Worm (Caenorhabditis elegans) whole organism, L4 larva: ENCODE results near the gene F31F6.2.

Experiments used
- D1046.2 ChIP-seq: fragments of 200-800 bp; sonication (Bioruptor generic); IDR thresholded peaks from 2 replicates; pipeline ENCODE4 v1.3.6; 2022; ENCODE audit warnings: missing genetic modification characterization, missing compliant biosample characterization
- F10B5.3 ChIP-seq: sonication (generic microtip); optimal IDR thresholded peaks from 2 replicates; lab custom pipeline; 2016; ENCODE audit warnings: mild to moderate bottlenecking, missing genetic modification characterization, missing compliant biosample characterization
- F37D6.2 ChIP-seq: sonication (generic microtip); optimal IDR thresholded peaks from 2 replicates; lab custom pipeline; 2016; ENCODE audit warnings: mild to moderate bottlenecking, missing genetic modification characterization, missing compliant biosample characterization
- F44E2.7 ChIP-seq: fragments of 200-800 bp; sonication (Bioruptor generic); IDR thresholded peaks from 2 replicates; pipeline ENCODE4 v2.1.2; 2022; ENCODE audit warnings: missing genetic modification characterization, missing compliant biosample characterization
- T20F7.1 ChIP-seq: fragments of 200-800 bp; sonication (Bioruptor generic); optimal IDR thresholded peaks from 2 replicates; lab custom pipeline; 2018; ENCODE audit warnings: mild to moderate bottlenecking, missing genetic modification characterization, missing compliant biosample characterization
- Y105C5A.15 ChIP-seq: fragments of 200-800 bp; sonication (Bioruptor generic); IDR thresholded peaks from 2 replicates; pipeline ENCODE4 v1.3.6; 2022; ENCODE audit warnings: missing genetic modification characterization, missing compliant biosample characterization
- aha-1 ChIP-seq: fragments of 150-350 bp; peaks from one replicate; lab custom pipeline; 2014; ENCODE audit warnings: missing biosample characterization, missing genetic modification characterization
- ama-1 ChIP-seq: fragments of 150-350 bp; optimal IDR thresholded peaks from 2 replicates; lab custom pipeline; 2014; ENCODE audit warnings: inconsistent platforms, mixed read lengths
- arid-1 ChIP-seq: fragments of 200-800 bp; sonication (Bioruptor generic); conservative IDR thresholded peaks from 2 replicates; pipeline ENCODE4 v1.3.6; 2022; ENCODE audit warnings: missing genetic modification reagents, missing genetic modification characterization, missing compliant biosample characterization
- ceh-62 ChIP-seq: sonication (generic microtip); optimal IDR thresholded peaks from 2 replicates; lab custom pipeline; 2017; ENCODE audit warnings: missing biosample characterization, missing genetic modification characterization
- ceh-82 ChIP-seq: sonication (generic microtip); optimal IDR thresholded peaks from 2 replicates; lab custom pipeline; 2017; ENCODE audit warnings: missing biosample characterization, missing genetic modification characterization
- ctbp-1 ChIP-seq: fragments of 200-800 bp; sonication (Bioruptor generic); IDR thresholded peaks from 2 replicates; pipeline ENCODE4 v1.3.6; 2022; ENCODE audit warnings: missing genetic modification reagents, missing genetic modification characterization, missing compliant biosample characterization
- daf-12 ChIP-seq: fragments of 150-350 bp; optimal IDR thresholded peaks from 2 replicates; lab custom pipeline; 2014; ENCODE audit warnings: missing biosample characterization, missing genetic modification reagents, missing genetic modification characterization
- daf-16 ChIP-seq, 3 experiments: sonication (generic microtip); optimal IDR thresholded peaks; 2 replicates each; lab custom pipeline; 2016 to 2017; ENCODE audit warnings: missing genetic modification characterization in 3 of 3, missing genetic modification reagents in 3 of 3, mild to moderate bottlenecking in 2 of 3, missing compliant biosample characterization in 2 of 3, missing biosample characterization in 1 of 3, moderate library complexity in 1 of 3
- dmd-6 ChIP-seq: fragments of 200-800 bp; sonication (Bioruptor generic); IDR thresholded peaks from 2 replicates; pipeline ENCODE4 v1.3.6; 2022; ENCODE audit warnings: missing genetic modification reagents, missing genetic modification characterization, missing compliant biosample characterization
- dmd-8 ChIP-seq: fragments of 200-800 bp; sonication (Bioruptor generic); IDR thresholded peaks from 2 replicates; pipeline ENCODE4 v1.3.6; 2022; ENCODE audit warnings: missing genetic modification characterization, missing compliant biosample characterization
- dpl-1 ChIP-seq: fragments of 150-350 bp; optimal IDR thresholded peaks from 2 replicates; lab custom pipeline; 2014; ENCODE audit warnings: missing biosample characterization, missing genetic modification reagents, missing genetic modification characterization
- duxl-1 ChIP-seq: sonication (generic microtip); optimal IDR thresholded peaks from 2 replicates; lab custom pipeline; 2016; ENCODE audit warnings: mild to moderate bottlenecking, missing genetic modification characterization, moderate library complexity, missing compliant biosample characterization; ENCODE audit not compliant: poor library complexity
- egl-43 ChIP-seq: fragments of 200-800 bp; sonication (Bioruptor generic); IDR thresholded peaks from 2 replicates; pipeline ENCODE4 v1.3.6; 2022; ENCODE audit warnings: missing genetic modification reagents, missing genetic modification characterization, missing compliant biosample characterization
- fkh-10 ChIP-seq: fragments of 150-350 bp; optimal IDR thresholded peaks from 2 replicates; lab custom pipeline; 2014; ENCODE audit warnings: missing biosample characterization, missing genetic modification reagents, missing genetic modification characterization
- hlh-11 ChIP-seq: fragments of 200-800 bp; sonication (Bioruptor generic); optimal IDR thresholded peaks from 2 replicates; lab custom pipeline; 2018; ENCODE audit warnings: mild to moderate bottlenecking, missing genetic modification characterization, missing compliant biosample characterization
- hlh-30 ChIP-seq: sonication (generic microtip); optimal IDR thresholded peaks from 2 replicates; lab custom pipeline; 2017; ENCODE audit warnings: antibody characterized with exemption, mild to moderate bottlenecking, missing genetic modification characterization, missing compliant biosample characterization; ENCODE audit not compliant: insufficient read depth
- hmg-1.1 ChIP-seq: fragments of 200-800 bp; sonication (Bioruptor generic); IDR thresholded peaks from 2 replicates; pipeline ENCODE4 v1.3.6; 2022; ENCODE audit warnings: missing genetic modification reagents, missing genetic modification characterization, missing compliant biosample characterization
- lin-1 ChIP-seq: fragments of 200-800 bp; sonication (Bioruptor generic); IDR thresholded peaks from 2 replicates; pipeline ENCODE4 v1.3.6; 2022; ENCODE audit warnings: missing genetic modification reagents, missing genetic modification characterization, missing compliant biosample characterization
- lin-29 ChIP-seq: fragments of 200-800 bp; sonication (Bioruptor generic); IDR thresholded peaks from 2 replicates; pipeline ENCODE4 v1.3.6; 2022; ENCODE audit warnings: missing genetic modification reagents, missing genetic modification characterization, missing compliant biosample characterization
- lsy-2 ChIP-seq, 2 experiments: fragments of 150-350 bp in 1 of 2; sonication (generic microtip) in 1 of 2; optimal IDR thresholded peaks; 2 replicates each; lab custom pipeline; 2014 to 2017; ENCODE audit warnings: missing biosample characterization in 2 of 2, missing genetic modification characterization in 2 of 2
- madf-9 ChIP-seq: fragments of 200-800 bp; sonication (Bioruptor generic); conservative IDR thresholded peaks from 2 replicates; pipeline ENCODE4 v1.3.6; 2022; ENCODE audit warnings: missing genetic modification reagents, missing genetic modification characterization, missing compliant biosample characterization
- mep-1 ChIP-seq: fragments of 150-350 bp; sonication (generic microtip); optimal IDR thresholded peaks from 3 replicates; lab custom pipeline; 2014; ENCODE audit warnings: missing biosample characterization, missing genetic modification characterization
- mxl-3 ChIP-seq: fragments of 200-800 bp; sonication (Bioruptor generic); optimal IDR thresholded peaks from 2 replicates; lab custom pipeline; 2018; ENCODE audit warnings: mild to moderate bottlenecking, missing genetic modification characterization, missing compliant biosample characterization
- nhr-10 ChIP-seq: fragments of 150-350 bp; optimal IDR thresholded peaks from 2 replicates; lab custom pipeline; 2014; ENCODE audit warnings: missing biosample characterization, missing genetic modification characterization
- nhr-11 ChIP-seq: fragments of 150-350 bp; optimal IDR thresholded peaks from 2 replicates; lab custom pipeline; 2014; ENCODE audit warnings: missing biosample characterization, missing genetic modification characterization
- nhr-237 ChIP-seq: sonication (generic microtip); optimal IDR thresholded peaks from 2 replicates; lab custom pipeline; 2017; ENCODE audit warnings: missing biosample characterization, missing genetic modification characterization
- nhr-25 ChIP-seq: sonication (generic microtip); optimal IDR thresholded peaks from 2 replicates; lab custom pipeline; 2017; ENCODE audit warnings: missing genetic modification characterization, mild to moderate bottlenecking, missing compliant biosample characterization, antibody characterized with exemption, moderate library complexity, borderline replicate concordance; ENCODE audit not compliant: insufficient read depth
- nhr-28 ChIP-seq: fragments of 150-350 bp; optimal IDR thresholded peaks from 2 replicates; lab custom pipeline; 2014; ENCODE audit warnings: missing biosample characterization, missing genetic modification characterization
- nhr-41 ChIP-seq: fragments of 200-800 bp; sonication (Bioruptor generic); IDR thresholded peaks from 2 replicates; pipeline ENCODE4 v1.3.6; 2022; ENCODE audit warnings: missing genetic modification reagents, missing genetic modification characterization, missing compliant biosample characterization
- nhr-42 ChIP-seq: fragments of 200-800 bp; sonication (Bioruptor generic); IDR thresholded peaks from 2 replicates; pipeline ENCODE4 v1.3.6; 2022; ENCODE audit warnings: missing genetic modification characterization, missing compliant biosample characterization
- nhr-48 ChIP-seq: sonication (generic microtip); optimal IDR thresholded peaks from 2 replicates; lab custom pipeline; 2016; ENCODE audit warnings: mild to moderate bottlenecking, missing genetic modification characterization, missing compliant biosample characterization
- nhr-77 ChIP-seq: fragments of 150-350 bp; optimal IDR thresholded peaks from 2 replicates; lab custom pipeline; 2014; ENCODE audit warnings: missing biosample characterization, missing genetic modification characterization
- php-3 ChIP-seq: fragments of 200-800 bp; sonication (Bioruptor generic); IDR thresholded peaks from 2 replicates; pipeline ENCODE4 v1.3.6; 2022; ENCODE audit warnings: missing genetic modification reagents, missing genetic modification characterization, missing compliant biosample characterization
- pqm-1 ChIP-seq: sonication (generic microtip); optimal IDR thresholded peaks from 2 replicates; lab custom pipeline; 2017; ENCODE audit warnings: missing biosample characterization, missing genetic modification characterization
- rbr-2 ChIP-seq: sonication (generic microtip); optimal IDR thresholded peaks from 2 replicates; lab custom pipeline; 2016; ENCODE audit warnings: missing genotype, missing genetic modification characterization, missing compliant biosample characterization
- saeg-2 ChIP-seq: fragments of 200-800 bp; sonication (Bioruptor generic); IDR thresholded peaks from 2 replicates; pipeline ENCODE4 v1.3.6; 2022; ENCODE audit warnings: missing genetic modification reagents, missing genetic modification characterization, missing compliant biosample characterization
- spr-1 ChIP-seq: sonication (generic microtip); optimal IDR thresholded peaks from 2 replicates; lab custom pipeline; 2016; ENCODE audit warnings: mild to moderate bottlenecking, missing genetic modification characterization, missing compliant biosample characterization
- unc-62 ChIP-seq, 3 experiments: fragments of 150-350 bp in 1 of 3; sonication (generic microtip); optimal IDR thresholded peaks in 2 of 3; peaks in 1 of 3; 1 replicate in 1 of 3; 2 replicates in 2 of 3; lab custom pipeline; 2014 to 2017; ENCODE audit warnings: missing biosample characterization in 3 of 3, missing genetic modification characterization in 3 of 3, missing genetic modification reagents in 3 of 3, missing genotype in 1 of 3
- vab-7 ChIP-seq: fragments of 200-800 bp; sonication (Bioruptor generic); IDR thresholded peaks from 2 replicates; pipeline ENCODE4 v1.3.6; 2022; ENCODE audit warnings: missing genetic modification reagents, missing genetic modification characterization, missing compliant biosample characterization
- zfp-3 ChIP-seq: fragments of 200-800 bp; sonication (Bioruptor generic); conservative IDR thresholded peaks from 2 replicates; pipeline ENCODE4 v1.3.6; 2022; ENCODE audit warnings: missing genetic modification reagents, missing genetic modification characterization, missing compliant biosample characterization

The F31F6.2 gene

DNA sequence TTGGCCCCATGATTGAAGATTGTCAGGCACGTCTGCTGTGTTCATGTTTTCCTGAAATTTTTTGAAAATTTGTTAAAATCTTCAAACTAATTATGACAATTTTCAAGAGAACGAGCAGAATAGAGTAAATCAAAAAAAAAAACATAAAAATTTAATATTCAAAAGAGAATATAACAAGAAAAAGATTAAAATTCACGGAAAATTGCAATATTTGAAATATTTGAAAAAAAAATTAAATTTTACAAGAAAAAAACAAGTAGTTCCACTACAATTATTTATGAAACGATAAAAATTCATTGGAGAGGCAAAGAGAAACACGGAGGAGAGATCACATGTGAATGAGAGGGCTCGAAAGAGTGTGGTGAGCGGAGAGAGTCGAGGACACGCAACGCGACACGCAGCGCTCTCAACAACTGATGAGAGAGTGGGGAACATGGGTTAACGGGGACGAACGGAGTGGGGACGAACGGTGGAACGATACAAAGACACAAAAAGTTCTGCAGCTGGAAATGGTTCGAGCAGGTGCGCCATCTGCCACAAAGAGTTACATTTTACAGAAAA is 47.1 kb downstream of the F31F6.2 start, which contains the start of gene mbk-1 (continued):
- TF ChIP-seq Y105C5A.15 (GFP tag; lab: Robert Waterston, UW) (no peak), spr-1 (tag; lab: Kevin White, UChicago) (peak; percentile 1), hlh-30 (peak; percentile 98), duxl-1 (tag; lab: Kevin White, UChicago) (no peak), unc-62 (GFP tag; optimal IDR thresholded peaks at IDR 0.05 in 1 of 2; lab: Kevin White, UChicago) (peak in 1 of 2 experiments; percentile 50), unc-62 (tag; optimal IDR thresholded peaks at IDR 0.05; lab: Kevin White, UChicago) (no peak), ctbp-1 (GFP tag; lab: Robert Waterston, UW) (0 out of 2 replicates have a peak, but pooled peaks have one; percentile 26), dmd-6 (peak; percentile 75), fkh-10 (GFP tag; lab: Kevin White, UChicago) (no peak), lin-1 (peak; percentile 75), F37D6.2 (peak; percentile 5), zfp-3 (0 out of 2 replicates have a peak, but pooled peaks have one; percentile 37), ama-1 (lab: Kevin White, UChicago) (no peak), daf-16 (GFP tag; optimal IDR thresholded peaks at IDR 0.05; lab: Kevin White, UChicago) (no peak), daf-16 (tag; optimal IDR thresholded peaks at IDR 0.05; lab: Kevin White, UChicago) (peak; percentile 76), F44E2.7 (GFP tag; lab: Robert Waterston, UW) (no peak), saeg-2 (no peak), hmg-1.1 (GFP tag; lab: Robert Waterston, UW) (peak; percentile 80), php-3 (GFP tag; lab: Robert Waterston, UW) (no peak), hlh-11 (tag; lab: Kevin White, UChicago) (peak; percentile 93), nhr-28 (peak; percentile 91), dpl-1 (peak; percentile 33), nhr-25 (tag; lab: Kevin White, UChicago) (peak; percentile 36), nhr-48 (tag; lab: Kevin White, UChicago) (peak; percentile 46), madf-9 (GFP tag; lab: Robert Waterston, UW) (0 out of 2 replicates have a peak, but pooled peaks have one; percentile 9), mep-1 (tag; lab: Kevin White, UChicago) (peak; percentile 86), aha-1 (tag; lab: Kevin White, UChicago) (no peak), nhr-42 (GFP tag; lab: Robert Waterston, UW) (0 out of 2 replicates have a peak, but pooled peaks have one; percentile 56)

DNA sequence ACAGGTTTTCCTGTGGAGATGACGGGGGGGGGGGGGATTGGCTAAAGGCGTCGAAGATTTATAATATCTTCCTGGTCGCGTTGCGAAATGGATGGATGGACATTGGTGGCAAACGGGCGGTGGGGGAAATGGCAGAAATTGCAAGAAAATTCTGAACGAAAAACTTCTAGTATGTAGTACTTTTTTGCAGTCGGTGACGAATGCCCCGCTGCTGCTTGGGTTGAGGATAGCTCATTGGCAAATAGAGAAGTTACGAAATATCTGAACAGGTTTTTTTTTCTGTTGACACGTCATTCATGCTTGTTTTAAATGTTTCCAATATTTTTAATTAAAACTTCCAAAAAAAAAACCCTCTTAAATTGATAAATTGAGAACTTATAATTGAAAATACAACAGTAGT is 52.2 kb downstream of the F31F6.2 start:
- TF ChIP-seq D1046.2 (GFP tag; lab: Robert Waterston, UW), result no peak
- TF ChIP-seq unc-62 (GFP tag; optimal IDR thresholded peaks at IDR 0.05 in 1 of 2; lab: Kevin White, UChicago), result peak in 1 of 2 experiments; percentile 39
- TF ChIP-seq unc-62 (tag; optimal IDR thresholded peaks at IDR 0.05; lab: Kevin White, UChicago), result no peak
- no peak for TF ChIP-seq nhr-77 (tag; lab: Kevin White, UChicago)
- no peak for TF ChIP-seq ceh-82 (tag; lab: Kevin White, UChicago)
- no peak for TF ChIP-seq nhr-10 (tag; lab: Kevin White, UChicago)
- TF ChIP-seq mxl-3 (GFP tag; lab: Kevin White, UChicago), result no peak
- TF ChIP-seq F10B5.3, result no peak
- TF ChIP-seq rbr-2 (tag; lab: Kevin White, UChicago), result no peak
- TF ChIP-seq lin-29 (GFP tag; lab: Robert Waterston, UW), result peak; percentile 27; the same call in 1 of the 2 replicates
- no peak for TF ChIP-seq lin-1
- TF ChIP-seq aha-1 (tag; lab: Kevin White, UChicago), result peak; percentile 61
- TF ChIP-seq nhr-28, result no peak
- no peak for TF ChIP-seq vab-7
- TF ChIP-seq T20F7.1 (GFP tag; lab: Kevin White, UChicago), result no peak
- no peak for TF ChIP-seq nhr-237 (tag; lab: Kevin White, UChicago)
- no peak for TF ChIP-seq ama-1 (lab: Kevin White, UChicago)
- TF ChIP-seq F44E2.7 (GFP tag; lab: Robert Waterston, UW), result no peak
- no peak for TF ChIP-seq pqm-1 (tag; lab: Kevin White, UChicago)
- TF ChIP-seq egl-43, result no peak
- TF ChIP-seq ctbp-1 (GFP tag; lab: Robert Waterston, UW), result no peak
- no peak for TF ChIP-seq hlh-11 (tag; lab: Kevin White, UChicago)
- no peak for TF ChIP-seq php-3 (GFP tag; lab: Robert Waterston, UW)
- no peak for TF ChIP-seq hmg-1.1 (GFP tag; lab: Robert Waterston, UW)
- no peak for TF ChIP-seq ceh-62 (tag; lab: Kevin White, UChicago)
- 0 out of 2 replicates have a peak, but pooled peaks have one; percentile 8 for TF ChIP-seq arid-1 (GFP tag; lab: Robert Waterston, UW)
- TF ChIP-seq dmd-8 (GFP tag; lab: Robert Waterston, UW), result no peak
- no peak for TF ChIP-seq lsy-2 (tag; optimal IDR thresholded peaks at IDR 0.05; lab: Kevin White, UChicago)
- TF ChIP-seq daf-12, result no peak
- no peak for TF ChIP-seq spr-1 (tag; lab: Kevin White, UChicago)
- 0 out of 2 replicates have a peak, but pooled peaks have one; percentile 16 for TF ChIP-seq zfp-3
- no peak for TF ChIP-seq nhr-41 (GFP tag; lab: Robert Waterston, UW)
- no peak for TF ChIP-seq nhr-11 (tag; lab: Kevin White, UChicago)
